Worm (Caenorhabditis elegans) whole organism, young adult: ENCODE data around the gene far-3.

Experiments used
- C17E4.6 ChIP-seq: fragments of 200-800 bp; sonication (Bioruptor generic); IDR thresholded peaks from 2 replicates; pipeline ENCODE4 v1.3.6; 2022; ENCODE audit warnings: missing genetic modification reagents, missing genetic modification characterization, missing compliant biosample characterization
- D2030.7 ChIP-seq: fragments of 200-800 bp; sonication (Bioruptor generic); IDR thresholded peaks from 2 replicates; pipeline ENCODE4 v1.3.6; 2022; ENCODE audit warnings: missing genetic modification reagents, missing genetic modification characterization, missing compliant biosample characterization
- F23B12.7 ChIP-seq: sonication (generic microtip); optimal IDR thresholded peaks from 2 replicates; lab custom pipeline; 2017; ENCODE audit warnings: missing genetic modification characterization, mild to moderate bottlenecking, missing compliant biosample characterization, antibody characterized with exemption, moderate library complexity; ENCODE audit not compliant: insufficient read depth
- F33H1.4 ChIP-seq: fragments of 200-800 bp; sonication (Bioruptor generic); IDR thresholded peaks from 2 replicates; pipeline ENCODE4 v1.3.6; 2022; ENCODE audit warnings: missing genetic modification reagents, missing genetic modification characterization, missing compliant biosample characterization
- F37B4.10 ChIP-seq: fragments of 200-800 bp; sonication (Bioruptor generic); IDR thresholded peaks from 2 replicates; pipeline ENCODE4 v1.3.6; 2022; ENCODE audit warnings: missing genetic modification characterization, missing compliant biosample characterization
- F49E8.2 ChIP-seq: sonication (generic microtip); optimal IDR thresholded peaks from 3 replicates; lab custom pipeline; 2017; ENCODE audit warnings: missing genetic modification characterization, mild to moderate bottlenecking, missing compliant biosample characterization, antibody characterized with exemption, moderate library complexity; ENCODE audit not compliant: insufficient read depth
- K11D2.4 ChIP-seq: fragments of 200-800 bp; sonication (Bioruptor generic); IDR thresholded peaks from 2 replicates; pipeline ENCODE4 v1.3.6; 2022; ENCODE audit warnings: missing genetic modification reagents, missing genetic modification characterization, missing compliant biosample characterization
- T26A5.8 ChIP-seq: sonication (generic microtip); optimal IDR thresholded peaks from 2 replicates; lab custom pipeline; 2016; ENCODE audit warnings: missing genetic modification characterization, missing compliant biosample characterization
- Y53G8AR.9 ChIP-seq: fragments of 200-800 bp; sonication (Bioruptor generic); conservative IDR thresholded peaks from 2 replicates; pipeline ENCODE4 v1.3.6; 2022; ENCODE audit warnings: missing genetic modification reagents, missing genetic modification characterization, missing compliant biosample characterization
- Y79H2A.3 ChIP-seq: fragments of 200-800 bp; sonication (Bioruptor generic); conservative IDR thresholded peaks from 2 replicates; pipeline ENCODE4 v1.3.6; 2022; ENCODE audit warnings: missing genetic modification reagents, missing genetic modification characterization, missing compliant biosample characterization
- Y95B8A.8 ChIP-seq: fragments of 200-800 bp; sonication (Bioruptor generic); IDR thresholded peaks from 2 replicates; pipeline ENCODE4 v1.3.6; 2022; ENCODE audit warnings: missing genetic modification reagents, missing genetic modification characterization, missing compliant biosample characterization
- ama-1 ChIP-seq, 3 experiments: fragments of 150-350 bp in 1 of 3; sonication (generic microtip) in 2 of 3; optimal IDR thresholded peaks; 2 replicates each; lab custom pipeline; 2014 to 2018; ENCODE audit warnings: missing biosample characterization in 2 of 3, missing genetic modification characterization in 2 of 3, missing genetic modification reagents in 2 of 3
- atf-7 ChIP-seq: sonication (generic microtip); optimal IDR thresholded peaks from 2 replicates; lab custom pipeline; 2017; ENCODE audit warnings: mild to moderate bottlenecking, missing genetic modification characterization, missing compliant biosample characterization
- bed-2 ChIP-seq: fragments of 200-800 bp; sonication (Bioruptor generic); IDR thresholded peaks from 2 replicates; pipeline ENCODE4 v1.3.6; 2022; ENCODE audit warnings: missing genetic modification reagents, missing genetic modification characterization, missing compliant biosample characterization
- cebp-1 ChIP-seq, 2 experiments: fragments of 200-800 bp in 1 of 2; sonication (Bioruptor generic) in 1 of 2; sonication (generic microtip) in 1 of 2; IDR thresholded peaks in 1 of 2; optimal IDR thresholded peaks in 1 of 2; 2 replicates each; pipeline versions ENCODE4 v1.3.6 to Lab custom; 2017 to 2022; ENCODE audit warnings: missing compliant biosample characterization in 2 of 2, missing genetic modification characterization in 2 of 2, mild to moderate bottlenecking in 1 of 2, missing genetic modification reagents in 1 of 2, moderate library complexity in 1 of 2
- ceh-27 ChIP-seq: fragments of 200-800 bp; sonication (Bioruptor generic); optimal IDR thresholded peaks from 2 replicates; lab custom pipeline; 2018; ENCODE audit warnings: mild to moderate bottlenecking, missing genetic modification characterization, moderate library complexity, missing compliant biosample characterization
- ceh-58 ChIP-seq: fragments of 200-800 bp; sonication (Bioruptor generic); IDR thresholded peaks from 2 replicates; pipeline ENCODE4 v1.3.6; 2022; ENCODE audit warnings: missing genetic modification characterization, missing compliant biosample characterization
- die-1 ChIP-seq: sonication (generic microtip); optimal IDR thresholded peaks from 2 replicates; lab custom pipeline; 2016; ENCODE audit warnings: missing genotype, mild to moderate bottlenecking, missing genetic modification characterization, missing compliant biosample characterization
- efl-1 ChIP-seq: fragments of 150-350 bp; optimal IDR thresholded peaks from 2 replicates; lab custom pipeline; 2014; ENCODE audit warnings: missing biosample characterization, missing genetic modification reagents, missing genetic modification characterization
- egl-44 ChIP-seq: fragments of 200-800 bp; sonication (Bioruptor generic); IDR thresholded peaks from 2 replicates; pipeline ENCODE4 v1.3.6; 2022; ENCODE audit warnings: missing genetic modification reagents, missing genetic modification characterization, missing compliant biosample characterization
- egrh-3 ChIP-seq: fragments of 200-800 bp; sonication (Bioruptor generic); IDR thresholded peaks from 2 replicates; pipeline ENCODE4 v1.3.6; 2022; ENCODE audit warnings: missing genetic modification reagents, missing genetic modification characterization, missing compliant biosample characterization
- ekl-4 ChIP-seq: fragments of 200-800 bp; sonication (Bioruptor generic); IDR thresholded peaks from 2 replicates; pipeline ENCODE4 v1.3.6; 2022; ENCODE audit warnings: missing genetic modification reagents, missing genetic modification characterization, missing compliant biosample characterization
- hlh-26 ChIP-seq: fragments of 200-800 bp; sonication (Bioruptor generic); conservative IDR thresholded peaks from 2 replicates; pipeline ENCODE4 v1.3.6; 2022; ENCODE audit warnings: missing genetic modification reagents, missing genetic modification characterization, missing compliant biosample characterization
- lag-1 ChIP-seq: fragments of 200-800 bp; sonication (Bioruptor generic); IDR thresholded peaks from 2 replicates; pipeline ENCODE4 v1.3.6; 2022; ENCODE audit warnings: missing genetic modification reagents, missing genetic modification characterization, missing compliant biosample characterization
- let-526 ChIP-seq: fragments of 200-800 bp; sonication (Bioruptor generic); IDR thresholded peaks from 2 replicates; pipeline ENCODE4 v1.3.6; 2022; ENCODE audit warnings: missing genetic modification reagents, missing genetic modification characterization, missing compliant biosample characterization
- lin-26 ChIP-seq: fragments of 200-800 bp; sonication (Bioruptor generic); IDR thresholded peaks from 2 replicates; pipeline ENCODE4 v1.3.6; 2022; ENCODE audit warnings: missing genetic modification reagents, missing genetic modification characterization, missing compliant biosample characterization
- lin-35 ChIP-seq, 3 experiments: fragments of 150-350 bp in 2 of 3; sonication (generic microtip) in 1 of 3; optimal IDR thresholded peaks; 2 replicates each; lab custom pipeline; 2014 to 2018; ENCODE audit warnings: missing biosample characterization in 3 of 3, missing genetic modification characterization in 3 of 3, missing genetic modification reagents in 3 of 3
- lir-1 ChIP-seq: fragments of 200-800 bp; sonication (Bioruptor generic); conservative IDR thresholded peaks from 2 replicates; pipeline ENCODE4 v1.3.6; 2022; ENCODE audit warnings: missing genetic modification reagents, missing genetic modification characterization, missing compliant biosample characterization
- lsl-1 ChIP-seq: fragments of 200-800 bp; sonication (Bioruptor generic); optimal IDR thresholded peaks from 2 replicates; lab custom pipeline; 2018; ENCODE audit warnings: mild to moderate bottlenecking, missing genetic modification characterization, moderate library complexity, missing compliant biosample characterization
- madf-10 ChIP-seq: sonication (generic microtip); optimal IDR thresholded peaks from 2 replicates; lab custom pipeline; 2016; ENCODE audit warnings: mild to moderate bottlenecking, missing genetic modification characterization, missing compliant biosample characterization
- mcd-1 ChIP-seq: fragments of 200-800 bp; sonication (Bioruptor generic); IDR thresholded peaks from 2 replicates; pipeline ENCODE4 v1.3.6; 2022; ENCODE audit warnings: missing genetic modification reagents, missing genetic modification characterization, missing compliant biosample characterization
- nhr-90 ChIP-seq: sonication (generic microtip); optimal IDR thresholded peaks from 2 replicates; lab custom pipeline; 2016; ENCODE audit warnings: missing genotype, mild to moderate bottlenecking, missing genetic modification characterization, missing compliant biosample characterization
- pbrm-1 ChIP-seq: fragments of 200-800 bp; sonication (Bioruptor generic); IDR thresholded peaks from 2 replicates; pipeline ENCODE4 v1.3.6; 2022; ENCODE audit warnings: missing genetic modification reagents, missing genetic modification characterization, missing compliant biosample characterization
- rec-8 ChIP-seq, 2 experiments: sonication (generic microtip); optimal IDR thresholded peaks; 2 replicates each; lab custom pipeline; 2016; ENCODE audit warnings: mild to moderate bottlenecking in 2 of 2, missing genetic modification characterization in 2 of 2, missing genetic modification reagents in 2 of 2, missing genotype in 2 of 2, missing biosample characterization in 1 of 2, missing compliant biosample characterization in 1 of 2, moderate library complexity in 1 of 2
- sea-2 ChIP-seq: fragments of 200-800 bp; sonication (Bioruptor generic); IDR thresholded peaks from 2 replicates; pipeline ENCODE4 v1.3.6; 2022; ENCODE audit warnings: missing genetic modification characterization, missing compliant biosample characterization
- snpc-3.4 ChIP-seq: sonication (generic microtip); optimal IDR thresholded peaks from 2 replicates; lab custom pipeline; 2017; ENCODE audit warnings: missing genetic modification characterization, mild to moderate bottlenecking, missing compliant biosample characterization, antibody characterized with exemption, moderate library complexity, missing genotype, missing genetic modification reagents
- snpc-4 ChIP-seq, 5 experiments: fragments of 150-350 bp in 1 of 5; sonication (generic microtip) in 4 of 5; optimal IDR thresholded peaks; 2 replicates each; lab custom pipeline; 2014 to 2018; ENCODE audit warnings: missing genetic modification characterization in 5 of 5, missing biosample characterization in 3 of 5, antibody characterized with exemption in 2 of 5, mild to moderate bottlenecking in 2 of 5, missing compliant biosample characterization in 2 of 5, missing genotype in 2 of 5, moderate library complexity in 2 of 5, missing genetic modification reagents in 1 of 5
- zfh-2 ChIP-seq: fragments of 200-800 bp; sonication (Bioruptor generic); conservative IDR thresholded peaks from 2 replicates; pipeline ENCODE4 v1.3.6; 2022; ENCODE audit warnings: missing genetic modification reagents, missing genetic modification characterization, missing compliant biosample characterization
- ztf-25 ChIP-seq: fragments of 200-800 bp; sonication (Bioruptor generic); IDR thresholded peaks from 2 replicates; pipeline ENCODE4 v1.3.6; 2022; ENCODE audit warnings: missing genetic modification reagents, missing genetic modification characterization, missing compliant biosample characterization
- ztf-26 ChIP-seq: sonication (generic microtip); optimal IDR thresholded peaks from 2 replicates; lab custom pipeline; 2017; ENCODE audit warnings: missing genetic modification characterization, missing compliant biosample characterization
- ztf-6 ChIP-seq: fragments of 200-800 bp; sonication (Bioruptor generic); IDR thresholded peaks from 2 replicates; pipeline ENCODE4 v1.3.6; 2022; ENCODE audit warnings: missing genetic modification reagents, missing genetic modification characterization, missing compliant biosample characterization

The far-3 gene

DNA sequence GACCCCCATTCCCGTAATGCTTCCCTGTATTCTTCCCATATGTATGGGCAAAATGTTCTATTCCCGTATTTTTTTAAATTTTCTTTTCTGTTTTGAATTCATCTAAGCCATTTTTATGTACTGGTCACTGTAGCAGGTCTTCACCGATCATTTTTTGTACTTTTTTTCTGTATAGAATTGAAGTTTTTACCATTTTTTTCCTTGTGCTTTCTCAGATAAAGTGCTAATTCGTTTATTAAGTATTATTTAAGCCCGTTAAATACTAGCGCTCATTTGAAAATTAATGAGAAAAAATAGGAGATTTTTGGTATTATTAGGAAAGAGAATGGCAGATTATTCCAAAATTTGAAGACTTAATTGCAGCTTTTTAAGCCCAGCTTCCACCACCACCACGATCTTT lies 9.4 kb upstream of the far-3 start (continued):
- TF ChIP-seq ceh-58 (GFP tag; lab: Robert Waterston, UW) = no peak

DNA sequence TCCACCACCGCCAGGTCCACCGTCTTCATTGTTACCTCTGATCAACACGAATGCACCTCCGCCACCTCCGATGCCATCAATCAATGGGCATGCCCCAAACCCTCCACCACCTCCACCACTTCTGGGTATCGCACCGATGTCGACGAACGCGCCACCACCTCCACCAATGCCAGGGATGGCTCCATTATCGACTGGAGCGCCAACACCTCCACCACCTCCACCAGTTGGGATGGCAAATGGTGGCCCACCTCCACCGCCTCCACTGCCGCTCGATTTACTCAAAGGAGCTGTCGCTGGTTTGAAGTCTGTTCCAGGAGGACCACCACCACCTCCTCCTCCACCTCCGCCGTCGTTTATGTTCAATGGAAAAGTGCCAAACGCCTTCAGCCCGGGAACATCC lies 7.1 kb upstream of the far-3 start:
- TF ChIP-seq T26A5.8 (tag; lab: Kevin White, UChicago) (no peak), lin-35 (GFP tag; optimal IDR thresholded peaks at IDR 0.05; lab: Kevin White, UChicago) (no peak), egrh-3 (GFP tag; lab: Robert Waterston, UW) (peak; percentile 69), die-1 (tag; lab: Kevin White, UChicago) (no peak), K11D2.4 (GFP tag; lab: Robert Waterston, UW) (0 out of 2 replicates have a peak, but pooled peaks have one; percentile 11), D2030.7 (GFP tag; lab: Robert Waterston, UW) (peak; percentile 24; the same call in 1 of the 2 replicates), ztf-26 (tag; lab: Kevin White, UChicago) (no peak), efl-1 (GFP tag; lab: Kevin White, UChicago) (no peak), let-526 (no peak), F37B4.10 (GFP tag; lab: Robert Waterston, UW) (0 out of 2 replicates have a peak, but pooled peaks have one; percentile 25), lag-1 (GFP tag; lab: Robert Waterston, UW) (no peak), lin-26 (GFP tag; lab: Robert Waterston, UW) (0 out of 2 replicates have a peak, but pooled peaks have one; percentile 34), zfh-2 (GFP tag; lab: Robert Waterston, UW) (peak; percentile 88)
- TF ChIP-seq, all 124 proteins: peak for 6

DNA sequence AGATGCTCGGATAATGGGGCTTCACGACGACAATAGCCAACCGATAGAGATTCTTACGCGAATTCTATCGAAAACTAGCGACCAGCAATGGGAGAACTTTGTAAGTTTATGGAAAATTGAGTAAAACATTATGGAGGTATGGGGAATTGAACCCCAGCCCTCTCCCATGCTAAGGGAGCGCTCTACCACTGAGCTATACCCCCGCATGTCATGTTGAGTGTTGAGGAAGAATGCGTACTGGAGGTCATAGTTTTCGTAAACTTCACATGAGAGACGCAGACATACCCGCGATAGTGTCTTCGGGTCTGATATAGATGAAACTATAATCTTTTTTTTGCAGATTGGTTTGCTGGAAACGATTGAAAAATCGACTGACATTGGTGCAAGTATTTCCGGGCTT lies 6.1 kb upstream of the far-3 start:
- peak; percentile 67 for TF ChIP-seq pbrm-1 (GFP tag; lab: Robert Waterston, UW)
- no peak for TF ChIP-seq cebp-1 (GFP tag; IDR thresholded peaks at IDR 0.05; lab: Robert Waterston, UW)
- TF ChIP-seq cebp-1 (tag; optimal IDR thresholded peaks at IDR 0.05; lab: Kevin White, UChicago) = peak; percentile 67
- no peak for TF ChIP-seq sea-2 (GFP tag; lab: Robert Waterston, UW)
- TF ChIP-seq F23B12.7 (tag; lab: Kevin White, UChicago) = peak; percentile 76
- TF ChIP-seq ama-1 (optimal IDR thresholded peaks at IDR 0.05; lab: Kevin White, UChicago) = no peak
- TF ChIP-seq ama-1 (GFP tag; optimal IDR thresholded peaks at IDR 0.05; lab: Kevin White, UChicago) = peak; percentile 63 to 76
- peak; percentile 84; the same call in 1 of the 2 replicates for TF ChIP-seq egl-44 (GFP tag; lab: Robert Waterston, UW)
- TF ChIP-seq ceh-27 (GFP tag; lab: Kevin White, UChicago) = peak; percentile 37
- no peak for TF ChIP-seq egrh-3 (GFP tag; lab: Robert Waterston, UW)
- TF ChIP-seq F33H1.4 (GFP tag; lab: Robert Waterston, UW) = no peak
- TF ChIP-seq ztf-6 = 0 out of 2 replicates have a peak, but pooled peaks have one; percentile 28
- no peak for TF ChIP-seq Y95B8A.8 (GFP tag; lab: Robert Waterston, UW)
- TF ChIP-seq lin-35 (GFP tag; optimal IDR thresholded peaks at IDR 0.05; lab: Kevin White, UChicago) = peak in 1 of 3 experiments; percentile 56
- peak; percentile 39; the same call in 1 of the 2 replicates for TF ChIP-seq D2030.7 (GFP tag; lab: Robert Waterston, UW)
- TF ChIP-seq lsl-1 (GFP tag; lab: Kevin White, UChicago) = peak; percentile 38
- TF ChIP-seq rec-8 (tag; optimal IDR thresholded peaks at IDR 0.05; lab: Kevin White, UChicago) = peak; percentile 74 to 86
- peak; percentile 59 for TF ChIP-seq mcd-1
- TF ChIP-seq Y53G8AR.9 (GFP tag; lab: Robert Waterston, UW) = peak; percentile 29; the same call in 1 of the 2 replicates
- peak; percentile 32; the same call in 1 of the 2 replicates for TF ChIP-seq C17E4.6
- TF ChIP-seq Y79H2A.3 (GFP tag; lab: Robert Waterston, UW) = no peak
- no peak for TF ChIP-seq bed-2 (GFP tag; lab: Robert Waterston, UW)
- TF ChIP-seq ztf-25 (GFP tag; lab: Robert Waterston, UW) = no peak
- peak; percentile 76 for TF ChIP-seq nhr-90 (tag; lab: Kevin White, UChicago)
- TF ChIP-seq lir-1 (GFP tag; lab: Robert Waterston, UW) = 0 out of 2 replicates have a peak, but pooled peaks have one; percentile 42
- peak; percentile 49 for TF ChIP-seq snpc-4 (GFP tag; optimal IDR thresholded peaks at IDR 0.05; lab: Kevin White, UChicago)
- peak in 3 of 4 experiments; percentile 52 to 73 (median 61) for TF ChIP-seq snpc-4 (tag; optimal IDR thresholded peaks at IDR 0.05; lab: Kevin White, UChicago)
- TF ChIP-seq hlh-26 (GFP tag; lab: Robert Waterston, UW) = no peak
- peak; percentile 67 for TF ChIP-seq F49E8.2 (tag; lab: Kevin White, UChicago)
- TF ChIP-seq atf-7 (tag; lab: Kevin White, UChicago) = peak; percentile 69
- peak; percentile 58; the same call in 1 of the 2 replicates for TF ChIP-seq ekl-4 (GFP tag; lab: Robert Waterston, UW)
- TF ChIP-seq snpc-3.4 (tag; lab: Kevin White, UChicago) = peak; percentile 92
- TF ChIP-seq madf-10 (tag; lab: Kevin White, UChicago) = peak; percentile 58
